Worm (Caenorhabditis elegans): ENCODE data around the gene Y41C4A.9.

DNA sequence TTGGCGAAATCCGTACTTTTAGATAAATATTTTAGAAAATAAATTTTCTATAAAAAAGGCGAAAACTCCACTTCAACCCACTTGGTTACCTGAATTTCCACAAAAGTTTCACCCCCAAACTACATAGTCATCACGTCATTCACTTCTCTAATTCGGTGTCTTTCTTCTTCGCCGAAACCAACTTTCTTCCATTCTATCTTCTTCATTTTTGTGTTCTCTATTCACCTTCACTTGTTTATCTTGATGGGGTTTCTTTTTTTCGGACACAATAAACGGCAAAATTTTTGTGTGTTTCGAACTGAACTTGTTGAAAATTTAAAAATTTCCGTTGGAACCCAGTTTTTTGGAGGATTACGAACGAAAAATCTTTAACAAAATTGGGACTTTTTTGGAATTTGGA is 51.6 kb downstream of the Y41C4A.9 start:
- no peak for TF ChIP-seq nhr-12 (tag; optimal IDR thresholded peaks at IDR 0.05)
- TF ChIP-seq lsy-2 (tag; optimal IDR thresholded peaks at IDR 0.05) = no peak
- no peak for TF ChIP-seq ces-1 (GFP tag; optimal IDR thresholded peaks at IDR 0.05)
- no peak for TF ChIP-seq lin-13 (tag; optimal IDR thresholded peaks at IDR 0.05)
- no peak for TF ChIP-seq snpc-4 (tag; optimal IDR thresholded peaks at IDR 0.05)
- TF ChIP-seq drap-1 (GFP tag; optimal IDR thresholded peaks at IDR 0.05) = no peak
- TF ChIP-seq ceh-83 (GFP tag; optimal IDR thresholded peaks at IDR 0.05) = no peak
- no peak for TF ChIP-seq nhr-2 (tag; optimal IDR thresholded peaks at IDR 0.05)
- no peak for TF ChIP-seq mep-1 (tag; optimal IDR thresholded peaks at IDR 0.05)
